In the genomic region with DNA sequence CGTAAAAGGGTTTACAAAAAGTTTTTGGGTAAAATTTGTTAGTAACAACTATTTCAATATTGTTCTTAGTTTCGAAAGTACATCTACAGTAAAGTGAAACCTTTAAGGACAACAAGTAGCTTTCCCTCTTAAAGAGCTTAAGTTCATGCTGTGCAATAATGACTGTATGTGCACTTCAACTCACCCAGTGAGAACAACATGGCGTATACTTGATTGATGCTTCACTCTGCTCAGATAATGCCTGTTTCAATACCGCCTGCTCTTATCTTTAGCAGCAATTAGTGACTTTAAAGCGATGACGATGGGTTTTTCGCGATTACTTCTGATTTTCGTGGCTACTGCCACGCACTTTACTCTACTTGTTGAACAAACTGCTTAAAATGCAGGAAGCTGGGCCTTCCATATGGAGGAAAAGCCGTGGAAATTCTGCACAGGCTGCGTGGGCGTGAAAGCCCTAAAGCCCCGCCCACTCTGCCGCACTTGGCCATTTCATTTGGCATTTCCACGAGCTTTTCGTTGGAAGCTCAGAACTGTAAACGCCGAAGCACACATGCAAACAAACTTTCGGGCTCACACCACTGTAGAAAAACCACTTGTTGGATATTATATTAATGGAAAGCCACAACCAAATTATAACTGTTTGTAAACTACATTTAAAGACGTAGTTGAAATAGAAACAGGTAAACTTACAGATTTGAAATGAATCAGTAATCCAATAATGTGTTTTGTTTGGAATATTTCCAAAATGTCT, we compare ENCODE assay signal across 3 fruit fly cellular contexts.
TF ChIP-seq lines count a peak whose summit lies in the region.

No protein-coding gene starts in this region.

- no peak for TF ChIP-seq CTCF in whole organism, embryonic (GFP tag; optimal IDR thresholded peaks at IDR 0.05; lab: Kevin White, UChicago)

TF ChIP-seq in whole organism, embryonic, 481 proteins besides CTCF, POLR2A, EP300 and RAD21:
- TF ChIP-seq chinmo (GFP tag; IDR thresholded peaks at IDR 0.05; lab: Robert Waterston, UW; ENCODE audit: partially characterized antibody) (0 out of 4 replicates have a peak, but pooled peaks have one; percentile 5), CG7963 (GFP tag; IDR thresholded peaks at IDR 0.05; lab: Robert Waterston, UW; ENCODE audit: partially characterized antibody) (0 out of 3 replicates have a peak, but pooled peaks have one; percentile 38), CG10209 (GFP tag; optimal IDR thresholded peaks at IDR 0.05; lab: Kevin White, UChicago) (no peak), exex (tag; optimal IDR thresholded peaks at IDR 0.05; lab: Kevin White, UChicago) (no peak), scrt (GFP tag; optimal IDR thresholded peaks at IDR 0.05; lab: Kevin White, UChicago) (peak; percentile 87), CG3407 (GFP tag; optimal IDR thresholded peaks at IDR 0.05; lab: Kevin White, UChicago) (no peak), CG7372 (GFP tag; IDR thresholded peaks at IDR 0.05; lab: Robert Waterston, UW) (peak; percentile 29; the same call in 1 of the 2 replicates), inv (GFP tag; IDR thresholded peaks at IDR 0.05; lab: Robert Waterston, UW; ENCODE audit: partially characterized antibody) (no peak), Ets65A (GFP tag; lab: Kevin White, UChicago) (peak; percentile 4), kah (GFP tag; optimal IDR thresholded peaks at IDR 0.05; lab: Kevin White, UChicago) (peak; percentile 82), sr (GFP tag; IDR thresholded peaks at IDR 0.05; lab: Robert Waterston, UW) (peak; percentile 91), NC2β (GFP tag; optimal IDR thresholded peaks at IDR 0.05; lab: Kevin White, UChicago) (no peak), CG7556 (GFP tag; optimal IDR thresholded peaks at IDR 0.05; lab: Kevin White, UChicago) (no peak), TFAM (GFP tag; optimal IDR thresholded peaks at IDR 0.05; lab: Kevin White, UChicago) (no peak), ci (GFP tag; IDR thresholded peaks at IDR 0.05; lab: Robert Waterston, UW) (0 out of 3 replicates have a peak, but pooled peaks have one; percentile 28), CG11085 (GFP tag; IDR thresholded peaks at IDR 0.05; lab: Robert Waterston, UW) (no peak)

TF ChIP-seq in whole organism, prepupa, 60 proteins besides CTCF, POLR2A, EP300 and RAD21:
- TF ChIP-seq CG32006 (GFP tag; optimal IDR thresholded peaks at IDR 0.05; lab: Kevin White, UChicago) (peak; percentile 46), Ets96B (tag; optimal IDR thresholded peaks at IDR 0.05; lab: Kevin White, UChicago) (no peak), CG6808 (GFP tag; optimal IDR thresholded peaks at IDR 0.05; lab: Kevin White, UChicago) (no peak), fkh (GFP tag; optimal IDR thresholded peaks at IDR 0.05; lab: Kevin White, UChicago) (no peak), OdsH (GFP tag; optimal IDR thresholded peaks at IDR 0.05; lab: Kevin White, UChicago) (no peak), svp (GFP tag; lab: Kevin White, UChicago) (peak; percentile 80), achi (GFP tag; optimal IDR thresholded peaks at IDR 0.05; lab: Kevin White, UChicago) (no peak), CG6854 (GFP tag; optimal IDR thresholded peaks at IDR 0.05; lab: Kevin White, UChicago) (no peak), CG6163 (GFP tag; IDR thresholded peaks at IDR 0.05; lab: Robert Waterston, UW) (0 out of 3 replicates have a peak, but pooled peaks have one; percentile 6), fd85E (GFP tag; optimal IDR thresholded peaks at IDR 0.05; lab: Kevin White, UChicago) (no peak), Hr39 (GFP tag; optimal IDR thresholded peaks at IDR 0.05; lab: Kevin White, UChicago) (no peak), Hr4 (GFP tag; optimal IDR thresholded peaks at IDR 0.05; lab: Kevin White, UChicago) (no peak), Eip78C (GFP tag; lab: Kevin White, UChicago) (peak; percentile 64)
TF ChIP-seq in whole organism, prepupa: peak in this region for 4.

TF ChIP-seq in whole organism, pupa, 21 proteins besides CTCF, POLR2A, EP300 and RAD21:
- TF ChIP-seq CG12605 (GFP tag; IDR thresholded peaks at IDR 0.05; lab: Robert Waterston, UW) = peak; percentile 62; the same call in 1 of the 2 replicates
- no peak for TF ChIP-seq CG32121 (GFP tag; IDR thresholded peaks at IDR 0.05; lab: Robert Waterston, UW)
